Worm (Caenorhabditis elegans) whole organism, L1 larva: ENCODE results near the gene Y25C1A.6.
A peak's percentile ranks its signal among the peaks of the same experiment; 100 is the strongest.

Source experiments
- F16B12.6 ChIP-seq: fragments of 150-350 bp; optimal IDR thresholded peaks from 2 replicates; lab custom pipeline; 2014; ENCODE audit warnings: missing biosample characterization, missing genetic modification characterization
- aha-1 ChIP-seq: fragments of 150-350 bp; optimal IDR thresholded peaks from 2 replicates; lab custom pipeline; 2014; ENCODE audit warnings: missing biosample characterization, missing genetic modification characterization
- aly-2 ChIP-seq: fragments of 150-350 bp; optimal IDR thresholded peaks from 2 replicates; lab custom pipeline; 2014; ENCODE audit warnings: missing biosample characterization, missing genetic modification characterization
- blmp-1 ChIP-seq: fragments of 150-350 bp; optimal IDR thresholded peaks from 2 replicates; lab custom pipeline; 2014; ENCODE audit warnings: missing biosample characterization, missing genetic modification characterization
- ceh-63 ChIP-seq: fragments of 200-800 bp; sonication (Bioruptor generic); optimal IDR thresholded peaks from 2 replicates; lab custom pipeline; 2018; ENCODE audit warnings: mild to moderate bottlenecking, missing genetic modification characterization, missing compliant biosample characterization
- ceh-8 ChIP-seq: fragments of 200-800 bp; sonication (Bioruptor generic); optimal IDR thresholded peaks from 2 replicates; lab custom pipeline; 2018; ENCODE audit warnings: mild to moderate bottlenecking, missing genetic modification characterization, moderate library complexity, missing compliant biosample characterization
- ceh-88 ChIP-seq: fragments of 200-800 bp; sonication (Bioruptor generic); IDR thresholded peaks from 2 replicates; pipeline ENCODE4 v1.3.6; 2022; ENCODE audit warnings: missing genetic modification characterization, missing compliant biosample characterization
- ceh-90 ChIP-seq: sonication (generic microtip); optimal IDR thresholded peaks from 2 replicates; lab custom pipeline; 2016; ENCODE audit warnings: missing genetic modification characterization, missing compliant biosample characterization
- dpl-1 ChIP-seq, 3 experiments: fragments of 150-350 bp in 2 of 3; sonication (generic microtip) in 1 of 3; optimal IDR thresholded peaks; 2 replicates each; lab custom pipeline; 2014 to 2017; ENCODE audit warnings: missing biosample characterization in 3 of 3, missing genetic modification characterization in 3 of 3, missing genetic modification reagents in 3 of 3
- dsc-1 ChIP-seq: sonication (generic microtip); optimal IDR thresholded peaks from 2 replicates; lab custom pipeline; 2016; ENCODE audit warnings: mild to moderate bottlenecking, missing genetic modification characterization, missing compliant biosample characterization
- efl-1 ChIP-seq, 4 experiments: fragments of 150-350 bp; optimal IDR thresholded peaks in 3 of 4; peaks in 1 of 4; 1 replicate in 1 of 4; 2 replicates in 3 of 4; lab custom pipeline; 2014; ENCODE audit warnings: missing biosample characterization in 2 of 4, missing genetic modification characterization in 2 of 4, missing genetic modification reagents in 2 of 4
- egl-13 ChIP-seq: sonication (generic microtip); optimal IDR thresholded peaks from 2 replicates; lab custom pipeline; 2016; ENCODE audit warnings: missing genotype, missing genetic modification reagents, missing genetic modification characterization, missing compliant biosample characterization
- elt-3 ChIP-seq, 6 experiments: fragments of 150-350 bp in 1 of 6; sonication (generic microtip); optimal IDR thresholded peaks; 2 replicates each; lab custom pipeline; 2017 to 2018; ENCODE audit warnings: missing biosample characterization in 6 of 6, missing genetic modification characterization in 6 of 6, inconsistent platforms in 1 of 6
- fkh-10 ChIP-seq: sonication (generic microtip); optimal IDR thresholded peaks from 2 replicates; lab custom pipeline; 2017; ENCODE audit warnings: missing biosample characterization, missing genetic modification reagents, missing genetic modification characterization
- grh-1 ChIP-seq: fragments of 200-800 bp; sonication (Bioruptor generic); IDR thresholded peaks from 2 replicates; pipeline ENCODE4 v1.3.6; 2022; ENCODE audit warnings: missing genetic modification reagents, missing genetic modification characterization, missing compliant biosample characterization
- hlh-17 ChIP-seq: fragments of 200-800 bp; sonication (Bioruptor generic); optimal IDR thresholded peaks from 2 replicates; lab custom pipeline; 2018; ENCODE audit warnings: missing genetic modification characterization, mild to moderate bottlenecking, missing compliant biosample characterization, moderate library complexity, borderline replicate concordance
- hpl-2 ChIP-seq: fragments of 150-350 bp; optimal IDR thresholded peaks from 2 replicates; lab custom pipeline; 2014; ENCODE audit warnings: missing biosample characterization, missing genetic modification reagents, missing genetic modification characterization
- isw-1 ChIP-seq: fragments of 200-800 bp; sonication (Bioruptor generic); IDR thresholded peaks from 2 replicates; pipeline ENCODE4 v1.3.6; 2022; ENCODE audit warnings: missing genetic modification characterization, missing compliant biosample characterization
- lin-13 ChIP-seq: fragments of 150-350 bp; optimal IDR thresholded peaks from 2 replicates; lab custom pipeline; 2014; ENCODE audit warnings: missing biosample characterization, missing genetic modification reagents, missing genetic modification characterization
- lin-35 ChIP-seq, 2 experiments: fragments of 150-350 bp; optimal IDR thresholded peaks; 2 replicates each; lab custom pipeline; 2014; ENCODE audit warnings: missing biosample characterization in 2 of 2, missing genetic modification characterization in 2 of 2, missing genetic modification reagents in 2 of 2
- lir-3 ChIP-seq: sonication (generic microtip); optimal IDR thresholded peaks from 2 replicates; lab custom pipeline; 2016; ENCODE audit warnings: mild to moderate bottlenecking, missing genetic modification characterization, moderate library complexity, missing compliant biosample characterization; ENCODE audit not compliant: poor library complexity
- lsy-2 ChIP-seq, 2 experiments: fragments of 150-350 bp; optimal IDR thresholded peaks; 2 replicates each; lab custom pipeline; 2014; ENCODE audit warnings: missing biosample characterization in 2 of 2, missing genetic modification characterization in 2 of 2
- mab-9 ChIP-seq: fragments of 200-800 bp; sonication (Bioruptor generic); IDR thresholded peaks from 2 replicates; pipeline ENCODE4 v1.3.6; 2022; ENCODE audit warnings: missing genetic modification reagents, missing genetic modification characterization, missing compliant biosample characterization
- nhr-28 ChIP-seq: fragments of 150-350 bp; optimal IDR thresholded peaks from 2 replicates; lab custom pipeline; 2014; ENCODE audit warnings: missing biosample characterization, missing genetic modification characterization
- nhr-71 ChIP-seq: sonication (generic microtip); optimal IDR thresholded peaks from 2 replicates; lab custom pipeline; 2016; ENCODE audit warnings: mild to moderate bottlenecking, missing genetic modification characterization, moderate library complexity, missing compliant biosample characterization
- nhr-76 ChIP-seq: sonication (generic microtip); optimal IDR thresholded peaks from 2 replicates; lab custom pipeline; 2017; ENCODE audit warnings: missing biosample characterization, missing genetic modification characterization
- nhr-77 ChIP-seq: fragments of 150-350 bp; optimal IDR thresholded peaks from 2 replicates; lab custom pipeline; 2014; ENCODE audit warnings: missing biosample characterization, missing genetic modification characterization
- nhr-85 ChIP-seq: sonication (generic microtip); peaks from one replicate; lab custom pipeline; 2016; ENCODE audit warnings: missing genetic modification characterization, inconsistent platforms, missing compliant biosample characterization
- nhr-90 ChIP-seq: sonication (generic microtip); optimal IDR thresholded peaks from 2 replicates; lab custom pipeline; 2016; ENCODE audit warnings: mild to moderate bottlenecking, missing genetic modification characterization, missing compliant biosample characterization; ENCODE audit not compliant: poor library complexity
- skn-1 ChIP-seq: fragments of 150-350 bp; optimal IDR thresholded peaks from 2 replicates; lab custom pipeline; 2014; ENCODE audit warnings: missing biosample characterization, missing genetic modification characterization
- snpc-4 ChIP-seq: fragments of 150-350 bp; optimal IDR thresholded peaks from 2 replicates; lab custom pipeline; 2014; ENCODE audit warnings: missing biosample characterization, missing genetic modification characterization
- sup-37 ChIP-seq: fragments of 200-800 bp; sonication (Bioruptor generic); optimal IDR thresholded peaks from 2 replicates; lab custom pipeline; 2018; ENCODE audit warnings: mild to moderate bottlenecking, missing genetic modification characterization, missing compliant biosample characterization
- tbx-2 ChIP-seq: sonication (generic microtip); optimal IDR thresholded peaks from 2 replicates; lab custom pipeline; 2016; ENCODE audit warnings: missing genetic modification characterization, missing compliant biosample characterization
- tlp-1 ChIP-seq: fragments of 150-350 bp; optimal IDR thresholded peaks from 2 replicates; lab custom pipeline; 2014; ENCODE audit warnings: missing biosample characterization, missing genetic modification characterization
- unc-30 ChIP-seq: sonication (generic microtip); optimal IDR thresholded peaks from 2 replicates; lab custom pipeline; 2017; ENCODE audit warnings: missing biosample characterization, missing genetic modification characterization
- zip-4 ChIP-seq: fragments of 200-800 bp; sonication (Bioruptor generic); optimal IDR thresholded peaks from 2 replicates; lab custom pipeline; 2018; ENCODE audit warnings: mild to moderate bottlenecking, missing genetic modification characterization, moderate library complexity, missing compliant biosample characterization
- ztf-11 ChIP-seq, 2 experiments: sonication (generic microtip); optimal IDR thresholded peaks; 2 replicates each; lab custom pipeline; 2016 to 2017; ENCODE audit warnings: missing genetic modification characterization in 2 of 2, missing biosample characterization in 1 of 2, missing compliant biosample characterization in 1 of 2

The Y25C1A.6 gene

ce11 chrII:3064631-3065030 lies 3.7 kb downstream of the Y25C1A.6 start:
- TF ChIP-seq unc-30 (tag; lab: Kevin White, UChicago), result no peak
- no peak for TF ChIP-seq aha-1
- no peak for TF ChIP-seq zip-4

DNA sequence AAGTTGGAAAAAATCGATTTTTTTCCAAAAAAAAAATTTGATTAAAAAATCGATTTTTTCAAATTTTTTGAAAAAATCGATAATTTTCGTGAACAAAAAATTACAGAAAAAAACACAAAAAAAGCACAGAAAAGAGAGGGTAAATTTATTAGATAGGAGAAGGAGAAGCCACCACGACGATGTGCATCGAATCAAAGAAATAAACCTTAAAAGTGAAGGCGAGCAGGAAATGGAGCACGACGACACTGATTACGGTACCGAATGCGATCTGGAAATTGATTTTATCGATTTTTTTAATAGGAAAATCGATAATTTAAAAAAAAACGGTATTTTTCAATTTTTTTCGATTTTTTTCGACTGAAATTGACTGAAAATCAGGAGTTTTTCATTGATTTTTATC lies 4.2 kb downstream of the Y25C1A.6 start:
- TF ChIP-seq lin-13 (no peak), nhr-85 (tag; lab: Kevin White, UChicago) (peak; percentile 35), hpl-2 (no peak), lir-3 (tag; lab: Kevin White, UChicago) (no peak), efl-1 (optimal IDR thresholded peaks at IDR 0.05; lab: Kevin White, UChicago) (no peak), efl-1 (GFP tag; optimal IDR thresholded peaks at IDR 0.05 in 1 of 2; lab: Kevin White, UChicago) (peak in 1 of 2 experiments; percentile 90), fkh-10 (GFP tag; lab: Kevin White, UChicago) (no peak), tlp-1 (no peak), egl-13 (tag; lab: Kevin White, UChicago) (no peak), nhr-28 (no peak)

DNA sequence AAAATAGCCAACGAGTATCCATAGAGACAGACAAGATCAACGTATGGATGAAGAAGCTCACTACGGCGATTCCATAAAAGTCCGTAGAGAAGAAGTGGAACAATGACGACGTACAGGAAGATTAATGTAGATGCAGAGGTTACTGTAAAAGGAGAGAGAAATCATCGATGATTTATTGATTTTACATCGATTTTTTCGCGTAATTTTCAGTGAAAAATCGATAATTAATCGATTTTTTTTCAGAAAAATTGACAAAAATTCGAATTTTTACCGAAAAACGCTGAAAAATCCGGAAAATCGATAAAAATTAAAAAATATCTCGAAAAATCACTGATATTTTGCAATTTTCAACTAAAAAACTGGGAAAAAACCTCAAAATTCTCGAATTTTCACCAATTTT lies 5.5 kb downstream of the Y25C1A.6 start:
- TF ChIP-seq skn-1 (tag; lab: Kevin White, UChicago) (no peak), tbx-2 (no peak), ceh-88 (GFP tag; lab: Robert Waterston, UW) (no peak), aly-2 (tag; lab: Kevin White, UChicago) (no peak), snpc-4 (tag; lab: Kevin White, UChicago) (no peak), nhr-77 (no peak), mab-9 (GFP tag; lab: Robert Waterston, UW) (no peak), F16B12.6 (tag; lab: Kevin White, UChicago) (no peak), ceh-90 (tag; lab: Kevin White, UChicago) (no peak), elt-3 (tag; optimal IDR thresholded peaks at IDR 0.05; lab: Kevin White, UChicago) (no peak)

DNA sequence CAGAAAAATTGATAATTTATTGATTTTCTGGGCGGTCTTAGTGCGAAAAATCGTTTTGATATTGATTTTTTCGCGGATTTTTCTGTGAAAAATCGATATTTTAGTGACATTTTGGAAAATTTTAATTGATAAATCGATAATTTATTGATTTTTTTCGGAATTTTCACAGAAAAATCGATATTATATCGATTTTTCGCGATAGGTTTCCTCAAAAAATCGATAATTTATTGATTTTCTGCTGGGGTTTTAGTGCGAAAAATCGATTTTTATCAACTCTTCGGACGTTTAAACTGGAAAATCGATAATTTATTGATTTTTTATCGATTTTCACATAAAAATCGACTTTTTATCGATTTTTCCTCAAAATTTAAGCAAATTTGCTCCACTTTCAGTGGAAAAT lies 6.6 kb downstream of the Y25C1A.6 start:
- no peak for TF ChIP-seq nhr-28
- TF ChIP-seq ztf-11 (tag; optimal IDR thresholded peaks at IDR 0.05; lab: Kevin White, UChicago), result no peak
- no peak for TF ChIP-seq unc-30 (tag; lab: Kevin White, UChicago)
- TF ChIP-seq nhr-76 (tag; lab: Kevin White, UChicago), result no peak
- no peak for TF ChIP-seq egl-13 (tag; lab: Kevin White, UChicago)
- no peak for TF ChIP-seq ceh-63 (GFP tag; lab: Kevin White, UChicago)
- TF ChIP-seq isw-1 (GFP tag; lab: Robert Waterston, UW), result no peak
- no peak for TF ChIP-seq blmp-1 (tag; lab: Kevin White, UChicago)
- no peak for TF ChIP-seq sup-37 (GFP tag; lab: Kevin White, UChicago)
- no peak for TF ChIP-seq ceh-8 (GFP tag; lab: Kevin White, UChicago)
- no peak for TF ChIP-seq lin-35 (GFP tag; optimal IDR thresholded peaks at IDR 0.05; lab: Kevin White, UChicago)
- no peak for TF ChIP-seq dpl-1 (GFP tag; optimal IDR thresholded peaks at IDR 0.05; lab: Kevin White, UChicago)
- TF ChIP-seq dsc-1 (tag; lab: Kevin White, UChicago), result no peak
- TF ChIP-seq lsy-2 (tag; optimal IDR thresholded peaks at IDR 0.05; lab: Kevin White, UChicago), result no peak
- no peak for TF ChIP-seq nhr-71 (tag; lab: Kevin White, UChicago)
- no peak for TF ChIP-seq nhr-90 (tag; lab: Kevin White, UChicago)
- no peak for TF ChIP-seq nhr-77
- TF ChIP-seq grh-1 (GFP tag; lab: Robert Waterston, UW), result no peak
- TF ChIP-seq hlh-17 (GFP tag; lab: Kevin White, UChicago), result no peak
